Worm (Caenorhabditis elegans) whole organism, L1 larva: ENCODE data around the gene cnnm-3.

ENCODE experiments used
- C04F5.9 ChIP-seq: sonication (generic microtip); optimal IDR thresholded peaks from 2 replicates; lab custom pipeline; 2016; ENCODE audit warnings: missing genetic modification characterization, missing compliant biosample characterization
- C34B4.2 ChIP-seq: sonication (generic microtip); optimal IDR thresholded peaks from 2 replicates; lab custom pipeline; 2017; ENCODE audit warnings: mild to moderate bottlenecking, missing genetic modification characterization, missing compliant biosample characterization
- Y116A8C.19 ChIP-seq: sonication (generic microtip); optimal IDR thresholded peaks from 2 replicates; lab custom pipeline; 2016; ENCODE audit warnings: missing compliant biosample characterization, missing genetic modification characterization, borderline replicate concordance
- ceh-82 ChIP-seq, 3 experiments: fragments of 150-350 bp in 1 of 3; sonication (generic microtip) in 2 of 3; optimal IDR thresholded peaks; 2 replicates each; lab custom pipeline; 2014 to 2017; ENCODE audit warnings: missing biosample characterization in 3 of 3, missing genetic modification characterization in 3 of 3
- ceh-90 ChIP-seq: sonication (generic microtip); optimal IDR thresholded peaks from 2 replicates; lab custom pipeline; 2016; ENCODE audit warnings: missing genetic modification characterization, missing compliant biosample characterization
- ces-1 ChIP-seq: fragments of 150-350 bp; optimal IDR thresholded peaks from 2 replicates; lab custom pipeline; 2014; ENCODE audit warnings: missing biosample characterization, missing genetic modification reagents, missing genetic modification characterization
- dpl-1 ChIP-seq, 3 experiments: fragments of 150-350 bp in 2 of 3; sonication (generic microtip) in 1 of 3; optimal IDR thresholded peaks; 2 replicates each; lab custom pipeline; 2014 to 2017; ENCODE audit warnings: missing biosample characterization in 3 of 3, missing genetic modification characterization in 3 of 3, missing genetic modification reagents in 3 of 3
- dsc-1 ChIP-seq: sonication (generic microtip); optimal IDR thresholded peaks from 2 replicates; lab custom pipeline; 2016; ENCODE audit warnings: mild to moderate bottlenecking, missing genetic modification characterization, missing compliant biosample characterization
- efl-1 ChIP-seq, 4 experiments: fragments of 150-350 bp; optimal IDR thresholded peaks in 3 of 4; peaks in 1 of 4; 1 replicate in 1 of 4; 2 replicates in 3 of 4; lab custom pipeline; 2014; ENCODE audit warnings: missing biosample characterization in 2 of 4, missing genetic modification characterization in 2 of 4, missing genetic modification reagents in 2 of 4
- egl-27 ChIP-seq, 2 experiments: fragments of 150-350 bp in 1 of 2; sonication (generic microtip); optimal IDR thresholded peaks; 3 replicates each; lab custom pipeline; 2017 to 2018; ENCODE audit warnings: missing biosample characterization in 2 of 2, missing genetic modification characterization in 2 of 2, missing genetic modification reagents in 2 of 2
- elt-3 ChIP-seq, 6 experiments: fragments of 150-350 bp in 1 of 6; sonication (generic microtip); optimal IDR thresholded peaks; 2 replicates each; lab custom pipeline; 2017 to 2018; ENCODE audit warnings: missing biosample characterization in 6 of 6, missing genetic modification characterization in 6 of 6, inconsistent platforms in 1 of 6
- fkh-8 ChIP-seq: sonication (generic microtip); optimal IDR thresholded peaks from 2 replicates; lab custom pipeline; 2016; ENCODE audit warnings: mild to moderate bottlenecking, missing genetic modification characterization, missing compliant biosample characterization
- irx-1 ChIP-seq: sonication (generic microtip); optimal IDR thresholded peaks from 2 replicates; lab custom pipeline; 2016; ENCODE audit warnings: missing genetic modification characterization, missing compliant biosample characterization
- lin-13 ChIP-seq: fragments of 150-350 bp; optimal IDR thresholded peaks from 2 replicates; lab custom pipeline; 2014; ENCODE audit warnings: missing biosample characterization, missing genetic modification reagents, missing genetic modification characterization
- lin-14 ChIP-seq: fragments of 200-800 bp; sonication (Bioruptor generic); optimal IDR thresholded peaks from 2 replicates; lab custom pipeline; 2018; ENCODE audit warnings: mild to moderate bottlenecking, missing genetic modification characterization, moderate library complexity, missing compliant biosample characterization
- lin-35 ChIP-seq, 2 experiments: fragments of 150-350 bp; optimal IDR thresholded peaks; 2 replicates each; lab custom pipeline; 2014; ENCODE audit warnings: missing biosample characterization in 2 of 2, missing genetic modification characterization in 2 of 2, missing genetic modification reagents in 2 of 2
- lsy-2 ChIP-seq, 2 experiments: fragments of 150-350 bp; optimal IDR thresholded peaks; 2 replicates each; lab custom pipeline; 2014; ENCODE audit warnings: missing biosample characterization in 2 of 2, missing genetic modification characterization in 2 of 2
- mab-9 ChIP-seq: fragments of 200-800 bp; sonication (Bioruptor generic); IDR thresholded peaks from 2 replicates; pipeline ENCODE4 v1.3.6; 2022; ENCODE audit warnings: missing genetic modification reagents, missing genetic modification characterization, missing compliant biosample characterization
- mdl-1 ChIP-seq, 2 experiments: fragments of 150-350 bp; optimal IDR thresholded peaks; 2 replicates each; lab custom pipeline; 2014 to 2017; ENCODE audit warnings: missing biosample characterization in 2 of 2, missing genetic modification characterization in 2 of 2, inconsistent platforms in 1 of 2
- mep-1 ChIP-seq: fragments of 150-350 bp; optimal IDR thresholded peaks from 2 replicates; lab custom pipeline; 2014; ENCODE audit warnings: missing biosample characterization, missing genetic modification characterization
- nhr-19 ChIP-seq: fragments of 200-800 bp; sonication (Bioruptor generic); conservative IDR thresholded peaks from 2 replicates; pipeline ENCODE4 v1.3.6; 2022; ENCODE audit warnings: missing genetic modification characterization, missing compliant biosample characterization
- nhr-20 ChIP-seq: sonication (generic microtip); optimal IDR thresholded peaks from 2 replicates; lab custom pipeline; 2016; ENCODE audit warnings: mild to moderate bottlenecking, missing genetic modification characterization, missing compliant biosample characterization
- nhr-47 ChIP-seq: sonication (generic microtip); optimal IDR thresholded peaks from 2 replicates; lab custom pipeline; 2016; ENCODE audit warnings: mild to moderate bottlenecking, missing genetic modification characterization, moderate library complexity, missing compliant biosample characterization
- nhr-71 ChIP-seq: sonication (generic microtip); optimal IDR thresholded peaks from 2 replicates; lab custom pipeline; 2016; ENCODE audit warnings: mild to moderate bottlenecking, missing genetic modification characterization, moderate library complexity, missing compliant biosample characterization
- nhr-77 ChIP-seq: fragments of 150-350 bp; optimal IDR thresholded peaks from 2 replicates; lab custom pipeline; 2014; ENCODE audit warnings: missing biosample characterization, missing genetic modification characterization
- nhr-85 ChIP-seq: sonication (generic microtip); peaks from one replicate; lab custom pipeline; 2016; ENCODE audit warnings: missing genetic modification characterization, inconsistent platforms, missing compliant biosample characterization
- pax-3 ChIP-seq: fragments of 200-800 bp; sonication (Bioruptor generic); optimal IDR thresholded peaks from 2 replicates; lab custom pipeline; 2018; ENCODE audit warnings: mild to moderate bottlenecking, missing genetic modification characterization, moderate library complexity, missing compliant biosample characterization
- rnt-1 ChIP-seq: sonication (generic microtip); optimal IDR thresholded peaks from 2 replicates; lab custom pipeline; 2016; ENCODE audit warnings: mild to moderate bottlenecking, missing genetic modification characterization, moderate library complexity, missing compliant biosample characterization
- skn-1 ChIP-seq: fragments of 150-350 bp; optimal IDR thresholded peaks from 2 replicates; lab custom pipeline; 2014; ENCODE audit warnings: missing biosample characterization, missing genetic modification characterization
- snu-23 ChIP-seq: sonication (generic microtip); optimal IDR thresholded peaks from 2 replicates; lab custom pipeline; 2016; ENCODE audit warnings: missing genetic modification characterization, missing compliant biosample characterization
- sox-4 ChIP-seq: sonication (generic microtip); optimal IDR thresholded peaks from 2 replicates; lab custom pipeline; 2016; ENCODE audit warnings: missing genetic modification characterization, missing compliant biosample characterization
- tbx-2 ChIP-seq: sonication (generic microtip); optimal IDR thresholded peaks from 2 replicates; lab custom pipeline; 2016; ENCODE audit warnings: missing genetic modification characterization, missing compliant biosample characterization
- unc-130 ChIP-seq: fragments of 150-350 bp; optimal IDR thresholded peaks from 2 replicates; lab custom pipeline; 2017; ENCODE audit warnings: missing biosample characterization, missing genetic modification characterization, inconsistent platforms
- unc-30 ChIP-seq: sonication (generic microtip); optimal IDR thresholded peaks from 2 replicates; lab custom pipeline; 2017; ENCODE audit warnings: missing biosample characterization, missing genetic modification characterization
- vab-15 ChIP-seq: sonication (generic microtip); optimal IDR thresholded peaks from 2 replicates; lab custom pipeline; 2017; ENCODE audit warnings: missing genotype, mild to moderate bottlenecking, missing genetic modification characterization, missing compliant biosample characterization
- zip-4 ChIP-seq: fragments of 200-800 bp; sonication (Bioruptor generic); optimal IDR thresholded peaks from 2 replicates; lab custom pipeline; 2018; ENCODE audit warnings: mild to moderate bottlenecking, missing genetic modification characterization, moderate library complexity, missing compliant biosample characterization
- ztf-11 ChIP-seq, 2 experiments: sonication (generic microtip); optimal IDR thresholded peaks; 2 replicates each; lab custom pipeline; 2016 to 2017; ENCODE audit warnings: missing genetic modification characterization in 2 of 2, missing biosample characterization in 1 of 2, missing compliant biosample characterization in 1 of 2
- ztf-4 ChIP-seq: fragments of 150-350 bp; optimal IDR thresholded peaks from 2 replicates; lab custom pipeline; 2014; ENCODE audit warnings: missing biosample characterization, missing genetic modification characterization

cnnm-3 gene

DNA sequence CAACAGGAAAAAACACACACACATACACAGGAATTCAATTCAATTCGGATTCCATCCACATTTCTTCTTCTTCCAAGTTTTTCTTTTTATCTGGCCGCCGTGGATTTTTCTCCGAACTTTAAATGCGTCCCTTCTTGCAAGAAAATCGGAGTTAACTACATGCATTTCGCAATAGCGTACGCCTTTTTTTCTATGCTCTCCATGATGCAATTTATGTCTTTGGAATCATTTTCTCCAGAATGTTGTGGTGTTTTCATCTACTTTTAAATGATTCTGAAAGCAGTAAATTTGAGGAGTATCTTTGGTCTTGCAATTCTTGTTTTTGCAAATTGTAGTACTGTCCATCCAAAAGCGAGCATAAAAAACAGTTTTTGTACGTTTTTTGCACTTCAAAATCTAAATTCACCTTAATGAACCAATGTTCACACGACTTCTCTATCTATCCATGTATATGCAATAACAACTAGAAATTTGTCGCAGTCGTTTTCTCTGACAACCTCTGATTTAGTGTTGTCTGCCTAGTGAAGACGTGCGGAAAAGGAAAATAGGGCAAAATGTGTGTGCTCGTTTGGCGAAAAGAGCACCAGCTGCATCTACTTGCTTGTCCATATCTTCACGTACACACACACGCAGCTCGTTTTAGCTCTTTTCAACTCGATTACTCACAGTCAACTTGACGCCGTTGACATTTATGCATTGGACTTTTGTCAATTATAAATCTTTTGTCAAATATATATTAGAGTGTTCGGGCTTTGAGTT is 23.1 kb downstream of the cnnm-3 start:
- TF ChIP-seq unc-30 (tag; lab: Kevin White, UChicago) = no peak
- TF ChIP-seq rnt-1 = no peak
- no peak for TF ChIP-seq ztf-4 (tag; lab: Kevin White, UChicago)
- peak in 1 of 3 experiments; percentile 20 for TF ChIP-seq ceh-82 (tag; optimal IDR thresholded peaks at IDR 0.05; lab: Kevin White, UChicago)
- TF ChIP-seq unc-130 = no peak
- TF ChIP-seq mab-9 (GFP tag; lab: Robert Waterston, UW) = no peak
- no peak for TF ChIP-seq skn-1 (tag; lab: Kevin White, UChicago)
- TF ChIP-seq fkh-8 = peak; percentile 37
- TF ChIP-seq lin-14 (GFP tag; lab: Kevin White, UChicago) = peak; percentile 36
- TF ChIP-seq C34B4.2 (tag; lab: Kevin White, UChicago) = no peak
- TF ChIP-seq snu-23 = no peak
- no peak for TF ChIP-seq C04F5.9
- TF ChIP-seq zip-4 (GFP tag; lab: Kevin White, UChicago) = peak; percentile 14
- TF ChIP-seq nhr-85 = peak; percentile 24
- TF ChIP-seq pax-3 (tag; lab: Kevin White, UChicago) = no peak
- TF ChIP-seq, all 84 proteins: peak for 5

DNA sequence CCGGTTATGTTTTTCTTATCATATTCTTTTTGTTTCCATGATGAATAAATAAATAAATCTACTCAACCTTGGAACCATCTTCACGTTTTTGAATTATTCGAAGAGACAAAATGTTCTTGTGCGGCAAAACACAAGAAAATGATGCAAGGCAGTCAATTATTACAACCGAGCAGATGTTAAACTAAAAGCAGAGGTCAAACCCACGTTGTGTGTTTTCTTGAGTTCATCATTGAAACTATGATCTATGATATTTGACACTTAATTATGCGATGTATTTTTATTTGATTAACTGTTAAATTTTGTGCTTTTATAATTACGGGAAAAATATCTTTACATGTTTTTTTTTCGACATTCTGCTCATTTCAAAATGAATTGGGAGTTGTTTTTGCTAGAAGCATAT is 24.2 kb downstream of the cnnm-3 start:
- TF ChIP-seq lsy-2 (tag; optimal IDR thresholded peaks at IDR 0.05; lab: Kevin White, UChicago) (peak in 1 of 2 experiments; percentile 35), nhr-20 (tag; lab: Kevin White, UChicago) (peak; percentile 23), nhr-19 (GFP tag; lab: Robert Waterston, UW) (peak; percentile 47), nhr-77 (tag; lab: Kevin White, UChicago) (no peak), rnt-1 (peak; percentile 46), irx-1 (tag; lab: Kevin White, UChicago) (no peak), unc-130 (peak; percentile 6), snu-23 (peak; percentile 51), mdl-1 (tag; optimal IDR thresholded peaks at IDR 0.05; lab: Kevin White, UChicago) (no peak), dsc-1 (tag; lab: Kevin White, UChicago) (peak; percentile 76), nhr-71 (peak; percentile 89), lin-14 (GFP tag; lab: Kevin White, UChicago) (peak; percentile 54)

DNA sequence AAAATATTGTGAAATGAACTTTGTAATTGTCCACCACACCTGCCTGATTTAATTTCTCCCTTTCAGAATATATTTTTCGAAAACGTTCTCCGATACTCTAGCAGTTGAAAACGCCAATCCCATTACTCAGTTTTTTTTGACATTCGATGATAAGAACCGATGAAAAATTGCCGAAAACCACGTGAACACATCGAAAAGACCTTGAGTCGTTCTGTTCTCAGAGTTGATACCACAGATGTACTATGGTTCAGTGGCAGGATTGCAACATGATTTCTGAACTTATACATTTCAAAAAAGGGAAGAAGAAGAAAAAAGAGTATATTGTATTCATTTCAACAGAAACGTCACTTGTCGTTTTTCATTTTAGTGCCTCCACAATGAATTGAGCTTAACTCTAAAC is 25.7 kb downstream of the cnnm-3 start:
- TF ChIP-seq ceh-90 (tag; lab: Kevin White, UChicago) (no peak), snu-23 (peak; percentile 40), lin-35 (GFP tag; optimal IDR thresholded peaks at IDR 0.05; lab: Kevin White, UChicago) (peak in 1 of 2 experiments; percentile 28), nhr-85 (peak; percentile 79), mep-1 (tag; lab: Kevin White, UChicago) (no peak), tbx-2 (peak; percentile 16), efl-1 (optimal IDR thresholded peaks at IDR 0.05; lab: Kevin White, UChicago) (no peak), efl-1 (GFP tag; optimal IDR thresholded peaks at IDR 0.05 in 1 of 2; lab: Kevin White, UChicago) (peak in 1 of 2 experiments; percentile 59), elt-3 (tag; optimal IDR thresholded peaks at IDR 0.05; lab: Kevin White, UChicago) (peak in 2 of 6 experiments; percentile 26 to 94), lin-14 (GFP tag; lab: Kevin White, UChicago) (peak; percentile 38), nhr-20 (tag; lab: Kevin White, UChicago) (peak; percentile 60), nhr-71 (peak; percentile 48), mdl-1 (tag; optimal IDR thresholded peaks at IDR 0.05; lab: Kevin White, UChicago) (peak in 1 of 2 experiments; percentile 24), Y116A8C.19 (tag; lab: Kevin White, UChicago) (no peak)
- TF ChIP-seq, all 84 proteins: peak for 10

DNA sequence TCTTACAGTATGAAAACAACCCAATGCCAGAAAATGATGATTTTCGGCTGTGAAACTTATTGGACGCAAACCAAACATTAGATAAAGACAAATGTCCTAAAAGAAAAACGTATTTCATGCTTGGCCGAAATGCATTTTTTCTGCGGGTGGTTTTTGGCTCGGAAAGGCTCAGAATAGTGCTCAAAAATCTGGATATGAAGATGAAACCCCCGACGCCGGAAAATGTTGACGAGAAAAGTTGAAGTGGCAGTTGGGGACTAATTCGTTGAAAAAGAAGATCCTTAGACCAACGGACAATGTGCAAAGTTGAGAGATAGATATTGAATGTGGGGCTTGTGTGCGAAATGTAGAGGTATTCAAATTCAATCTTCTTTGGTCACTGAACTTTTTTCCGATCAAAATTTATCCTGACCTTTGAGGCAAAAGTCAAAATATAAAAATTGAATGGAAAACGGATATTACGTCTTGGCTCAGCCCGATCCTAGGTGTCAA is 27.1 kb downstream of the cnnm-3 start, which contains the start of gene flp-18:
TSS of gene flp-18 (minus strand) at position 51 of the 492 bp plus-strand sequence.
- TF ChIP-seq ztf-11 (tag; optimal IDR thresholded peaks at IDR 0.05; lab: Kevin White, UChicago) (no peak), ces-1 (GFP tag; lab: Kevin White, UChicago) (no peak), lin-13 (GFP tag; lab: Kevin White, UChicago) (no peak), sox-4 (tag; lab: Kevin White, UChicago) (no peak), vab-15 (no peak), egl-27 (tag; optimal IDR thresholded peaks at IDR 0.05; lab: Kevin White, UChicago) (no peak), dpl-1 (GFP tag; optimal IDR thresholded peaks at IDR 0.05; lab: Kevin White, UChicago) (no peak), nhr-20 (tag; lab: Kevin White, UChicago) (no peak), nhr-19 (GFP tag; lab: Robert Waterston, UW) (no peak), fkh-8 (no peak), nhr-47 (tag; lab: Kevin White, UChicago) (no peak)
